Worm (Caenorhabditis elegans): ENCODE results near the gene C10A4.1.

ce11 chrX:7442477-7442876 is 26.3 kb downstream of the C10A4.1 start, which contains the start of gene acl-12:
- TF ChIP-seq elt-1 (tag; optimal IDR thresholded peaks at IDR 0.05): no peak
- no peak for TF ChIP-seq nhr-77 (tag; optimal IDR thresholded peaks at IDR 0.05)
- no peak for TF ChIP-seq nhr-12 (tag; optimal IDR thresholded peaks at IDR 0.05)
- no peak for TF ChIP-seq daf-12 (tag; optimal IDR thresholded peaks at IDR 0.05)
- TF ChIP-seq ama-1 (optimal IDR thresholded peaks at IDR 0.05): no peak
- no peak for TF ChIP-seq pha-4 (tag; optimal IDR thresholded peaks at IDR 0.05)
- TF ChIP-seq skn-1 (tag; optimal IDR thresholded peaks at IDR 0.05): no peak
- TF ChIP-seq jun-1 (tag; optimal IDR thresholded peaks at IDR 0.05): no peak
- TF ChIP-seq nhr-11 (tag; optimal IDR thresholded peaks at IDR 0.05): no peak
- no peak for TF ChIP-seq ZK546.5 (tag; optimal IDR thresholded peaks at IDR 0.05)
- TF ChIP-seq mdl-1 (tag; optimal IDR thresholded peaks at IDR 0.05): no peak

Data from whole organism, L3 larva.